Worm (Caenorhabditis elegans): ENCODE results near the gene set-2.

set-2 gene

DNA sequence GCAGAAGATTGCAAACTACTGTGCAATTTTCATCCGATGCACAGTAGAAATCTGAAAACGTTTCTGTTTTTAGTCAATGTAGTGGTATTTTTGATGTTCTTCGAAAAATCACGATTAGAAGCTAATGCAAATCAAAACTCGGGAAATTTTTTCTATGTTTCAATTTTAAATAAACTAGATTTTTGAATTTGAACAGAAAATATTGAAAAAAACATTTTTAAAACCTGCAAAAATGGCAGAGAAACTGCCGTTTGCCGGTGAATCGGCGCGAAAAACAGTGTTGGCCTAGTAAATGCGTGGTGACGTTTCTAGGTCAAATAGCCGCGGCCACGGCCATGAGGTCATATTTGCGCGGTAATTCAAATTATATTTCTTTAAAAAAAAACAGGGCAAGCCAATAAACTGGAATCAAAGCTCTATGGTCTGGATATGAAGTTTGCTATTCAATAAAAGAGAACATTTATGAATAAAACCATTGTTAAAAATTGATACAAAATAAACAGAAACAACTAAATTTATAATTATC, at the start of gene set-2:
TSS of gene set-2 (minus strand) at position 51 of the 526 bp plus-strand sequence.
- TF ChIP-seq hmg-11 (tag; optimal IDR thresholded peaks at IDR 0.05) (peak; percentile 55), elt-1 (tag; optimal IDR thresholded peaks at IDR 0.05) (no peak), nhr-43 (tag; optimal IDR thresholded peaks at IDR 0.05; ENCODE audit: poor library complexity, severe bottlenecking) (peak; percentile 89), nfya-1 (tag; optimal IDR thresholded peaks at IDR 0.05; ENCODE audit: insufficient read depth) (peak; percentile 72), nhr-12 (tag; optimal IDR thresholded peaks at IDR 0.05) (no peak), ceh-28 (tag; optimal IDR thresholded peaks at IDR 0.05) (peak; percentile 3), mml-1 (tag; optimal IDR thresholded peaks at IDR 0.05) (no peak), jun-1 (tag; optimal IDR thresholded peaks at IDR 0.05) (peak; percentile 16), nhr-23 (tag; optimal IDR thresholded peaks at IDR 0.05) (peak; percentile 88), ceh-9 (tag; optimal IDR thresholded peaks at IDR 0.05) (no peak), lsy-12 (tag; optimal IDR thresholded peaks at IDR 0.05) (peak; percentile 32), ceh-82 (tag; optimal IDR thresholded peaks at IDR 0.05) (no peak), zag-1 (tag; optimal IDR thresholded peaks at IDR 0.05) (no peak), nhr-67 (tag; optimal IDR thresholded peaks at IDR 0.05) (no peak), snpc-4 (tag; optimal IDR thresholded peaks at IDR 0.05) (no peak), pha-4 (tag; optimal IDR thresholded peaks at IDR 0.05) (peak; percentile 61), R02D3.7 (tag; optimal IDR thresholded peaks at IDR 0.05) (peak; percentile 44), lin-39 (tag; optimal IDR thresholded peaks at IDR 0.05) (no peak), lin-15B (tag; optimal IDR thresholded peaks at IDR 0.05) (peak; percentile 85), elt-2 (tag; optimal IDR thresholded peaks at IDR 0.05) (peak; percentile 30), nhr-25 (tag; optimal IDR thresholded peaks at IDR 0.05) (peak; percentile 60), fkh-2 (tag; optimal IDR thresholded peaks at IDR 0.05) (no peak), nhr-11 (tag; optimal IDR thresholded peaks at IDR 0.05) (no peak), fkh-10 (GFP tag; optimal IDR thresholded peaks at IDR 0.05) (no peak)

DNA sequence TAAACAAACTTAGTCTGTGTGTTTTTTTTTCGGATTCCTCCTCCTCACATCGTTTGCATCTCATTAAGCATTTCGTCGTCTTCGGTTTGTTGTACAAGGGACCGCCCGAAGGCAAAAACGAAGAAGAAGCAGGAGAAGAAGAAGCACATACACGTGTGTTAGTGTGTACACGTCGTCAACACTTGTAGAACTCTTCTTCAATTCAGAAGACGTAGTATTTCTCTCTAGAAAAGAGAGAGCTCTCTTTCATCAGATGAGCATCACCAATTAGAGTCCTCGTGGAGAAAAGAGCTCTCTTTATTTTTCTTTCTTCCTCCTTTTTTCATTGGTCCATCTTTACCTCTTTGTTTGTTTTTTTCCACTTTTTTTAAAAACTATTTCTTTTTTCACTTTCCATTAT, 38.1 kb upstream of the set-2 start:
- no peak for TF ChIP-seq lsy-12 (tag; optimal IDR thresholded peaks at IDR 0.05)
- TF ChIP-seq nfya-1 (tag; optimal IDR thresholded peaks at IDR 0.05; ENCODE audit: insufficient read depth) = peak; percentile 12

- TF ChIP-seq fkh-2 (tag; optimal IDR thresholded peaks at IDR 0.05) (no peak), fkh-10 (GFP tag; optimal IDR thresholded peaks at IDR 0.05) (peak; percentile 94)
These were observed 37.2 kb upstream of the set-2 start for ce11 chrIII:4967236-4967635.

- no peak for TF ChIP-seq unc-39 (tag; optimal IDR thresholded peaks at IDR 0.05)
- no peak for TF ChIP-seq ceh-28 (tag; optimal IDR thresholded peaks at IDR 0.05)
- TF ChIP-seq nhr-76 (tag; optimal IDR thresholded peaks at IDR 0.05) = no peak
- no peak for TF ChIP-seq elt-3 (tag; optimal IDR thresholded peaks at IDR 0.05)
These were observed 35.3 kb upstream of the set-2 start, which contains the start of gene nca-2 for ce11 chrIII:4965271-4965670. Gene nca-2, plus strand, starts transcription at chrIII:4965571.

- peak in 1 of 3 experiments; percentile 13 for TF ChIP-seq elt-3 (tag; optimal IDR thresholded peaks at IDR 0.05)
- TF ChIP-seq fkh-10 (GFP tag; optimal IDR thresholded peaks at IDR 0.05) = peak; percentile 3
- peak; percentile 64 for TF ChIP-seq skn-1 (tag; optimal IDR thresholded peaks at IDR 0.05)
- TF ChIP-seq snpc-4 (tag; optimal IDR thresholded peaks at IDR 0.05) = peak; percentile 91
- TF ChIP-seq nhr-23 (tag; optimal IDR thresholded peaks at IDR 0.05) = peak; percentile 91
- no peak for TF ChIP-seq mdl-1 (tag; optimal IDR thresholded peaks at IDR 0.05)
- TF ChIP-seq pqm-1 (tag; optimal IDR thresholded peaks at IDR 0.05) = peak; percentile 34
- TF ChIP-seq elt-1 (tag; optimal IDR thresholded peaks at IDR 0.05) = no peak
- peak; percentile 63 for TF ChIP-seq hmg-11 (tag; optimal IDR thresholded peaks at IDR 0.05)
- peak; percentile 55 for TF ChIP-seq elt-2 (tag; optimal IDR thresholded peaks at IDR 0.05)
- peak; percentile 60 for TF ChIP-seq jun-1 (tag; optimal IDR thresholded peaks at IDR 0.05)
- peak; percentile 72 for TF ChIP-seq lsy-12 (tag; optimal IDR thresholded peaks at IDR 0.05)
- peak; percentile 75 for TF ChIP-seq ceh-28 (tag; optimal IDR thresholded peaks at IDR 0.05)
- TF ChIP-seq nhr-43 (tag; optimal IDR thresholded peaks at IDR 0.05; ENCODE audit: poor library complexity, severe bottlenecking) = peak; percentile 83
- TF ChIP-seq lin-15B (tag; optimal IDR thresholded peaks at IDR 0.05) = peak; percentile 84
- TF ChIP-seq mml-1 (tag; optimal IDR thresholded peaks at IDR 0.05) = no peak
- TF ChIP-seq tbx-2 (tag; optimal IDR thresholded peaks at IDR 0.05) = peak; percentile 70
- peak; percentile 50 for TF ChIP-seq nhr-77 (tag; optimal IDR thresholded peaks at IDR 0.05)
- TF ChIP-seq nhr-25 (tag; optimal IDR thresholded peaks at IDR 0.05) = peak; percentile 79
- peak; percentile 43 for TF ChIP-seq ama-1 (optimal IDR thresholded peaks at IDR 0.05)
- TF ChIP-seq ceh-82 (tag; optimal IDR thresholded peaks at IDR 0.05) = peak; percentile 27
- TF ChIP-seq zag-1 (tag; optimal IDR thresholded peaks at IDR 0.05) = no peak
- TF ChIP-seq nfya-1 (tag; optimal IDR thresholded peaks at IDR 0.05; ENCODE audit: insufficient read depth) = peak; percentile 92
- TF ChIP-seq egl-5 (tag; optimal IDR thresholded peaks at IDR 0.05) = peak; percentile 12
- TF ChIP-seq lin-39 (tag; optimal IDR thresholded peaks at IDR 0.05) = peak; percentile 67
- no peak for TF ChIP-seq daf-12 (tag; optimal IDR thresholded peaks at IDR 0.05)
- TF ChIP-seq fkh-2 (tag; optimal IDR thresholded peaks at IDR 0.05) = peak; percentile 22
- peak; percentile 92 for TF ChIP-seq pha-4 (tag; optimal IDR thresholded peaks at IDR 0.05)
- TF ChIP-seq R02D3.7 (tag; optimal IDR thresholded peaks at IDR 0.05) = peak; percentile 79
- peak; percentile 51 for TF ChIP-seq nhr-11 (tag; optimal IDR thresholded peaks at IDR 0.05)
- no peak for TF ChIP-seq eor-1 (tag; optimal IDR thresholded peaks at IDR 0.05)
These were observed 32.9 kb upstream of the set-2 start, which contains the start of gene C27F2.9 for ce11 chrIII:4962886-4963285. Gene C27F2.9, minus strand, starts transcription at chrIII:4963044.

Data from whole organism, L3 larva.